Worm (Caenorhabditis elegans) whole organism, L4 larva: Measurements from ENCODE around the gene Y17G9B.4.

ENCODE experiments used
- nhr-237 ChIP-seq: sonication (generic microtip); optimal IDR thresholded peaks from 2 replicates; lab custom pipeline; 2017; ENCODE audit warnings: missing biosample characterization, missing genetic modification characterization
- pha-4 ChIP-seq, 2 experiments: fragments of 150-350 bp in 1 of 2; fragments of 200-800 bp in 1 of 2; sonication (Bioruptor generic) in 1 of 2; IDR thresholded peaks in 1 of 2; optimal IDR thresholded peaks in 1 of 2; 2 replicates each; pipeline versions ENCODE4 v1.3.6 to Lab custom; 2014 to 2022; ENCODE audit warnings: missing genetic modification characterization in 2 of 2, missing genetic modification reagents in 2 of 2, missing biosample characterization in 1 of 2, missing compliant biosample characterization in 1 of 2

- TF ChIP-seq pha-4 (GFP tag; IDR thresholded peaks at IDR 0.05; lab: Robert Waterston, UW) = no peak
- TF ChIP-seq pha-4 (tag; optimal IDR thresholded peaks at IDR 0.05; lab: Kevin White, UChicago) = no peak
- TF ChIP-seq nhr-237 (tag; lab: Kevin White, UChicago) = no peak
These were observed 19.9 kb downstream of the Y17G9B.4 start, which contains the start of gene R11E3.2 for ce11 chrIV:4771792-4772191.
